Fruit fly (Drosophila melanogaster) whole organism, embryonic: ENCODE data around the gene nompC.
A peak's percentile ranks its signal among the peaks of the same experiment; 100 is the strongest.

Experiments
- Asciz ChIP-seq: fragments of 200-800 bp; sonication (Bioruptor generic); optimal IDR thresholded peaks from 2 replicates; lab custom pipeline; 2017; ENCODE audit warnings: missing biosample characterization, mild to moderate bottlenecking, missing genetic modification characterization, missing genetic modification reagents
- Atf6 ChIP-seq: fragments of 200-800 bp; sonication (Bioruptor generic); IDR thresholded peaks from 2 replicates; pipeline ENCODE4 v1.3.6; 2022; ENCODE audit warnings: missing biosample characterization, missing genetic modification characterization
- Awh ChIP-seq: fragments of 200-800 bp; sonication (Bioruptor generic); IDR thresholded peaks from 2 replicates; pipeline ENCODE4, ENCODE4 v1.3.6; 2022; ENCODE audit warnings: missing biosample characterization, missing genetic modification characterization
- CG11560 ChIP-seq: fragments of 200-800 bp; sonication (Bioruptor generic); IDR thresholded peaks from 3 replicates; pipeline ENCODE4 v1.3.6; 2022; ENCODE audit warnings: missing biosample characterization, missing genetic modification characterization
- CG12104 ChIP-seq: fragments of 200-800 bp; sonication (Bioruptor generic); optimal IDR thresholded peaks from 3 replicates; lab custom pipeline; 2016; ENCODE audit warnings: missing biosample characterization, missing genetic modification characterization
- CG12659 ChIP-seq: fragments of 200-800 bp; sonication (Bioruptor generic); optimal IDR thresholded peaks from 3 replicates; lab custom pipeline; 2017; ENCODE audit warnings: mild to moderate bottlenecking, missing biosample characterization, missing genetic modification reagents, missing genetic modification characterization
- CG13123 ChIP-seq: fragments of 200-800 bp; sonication (Bioruptor generic); optimal IDR thresholded peaks from 2 replicates; lab custom pipeline; 2016; ENCODE audit warnings: missing biosample characterization, missing genetic modification characterization
- CG14441 ChIP-seq: fragments of 200-800 bp; sonication (Bioruptor generic); IDR thresholded peaks from 2 replicates; pipeline ENCODE4 v1.3.6; 2022; ENCODE audit warnings: missing biosample characterization, missing genetic modification characterization
- CG14860 ChIP-seq: fragments of 200-800 bp; sonication (Bioruptor generic); IDR thresholded peaks from 3 replicates; pipeline ENCODE4 v1.3.6; 2022; ENCODE audit warnings: missing biosample characterization, missing genetic modification characterization; ENCODE audit not compliant: partially characterized antibody
- CG15073 ChIP-seq: fragments of 200-800 bp; sonication (Bioruptor generic); optimal IDR thresholded peaks from 2 replicates; lab custom pipeline; 2016; ENCODE audit warnings: missing biosample characterization, missing genetic modification characterization
- CG15514 ChIP-seq: fragments of 200-800 bp; sonication (Bioruptor generic); optimal IDR thresholded peaks from 3 replicates; lab custom pipeline; 2017; ENCODE audit warnings: missing biosample characterization, missing genetic modification characterization, mild to moderate bottlenecking, moderate library complexity, missing genetic modification reagents
- CG2129 ChIP-seq: fragments of 200-800 bp; sonication (Bioruptor generic); IDR thresholded peaks from 2 replicates; pipeline ENCODE4 v1.3.6; 2022; ENCODE audit warnings: missing biosample characterization, missing genetic modification characterization; ENCODE audit not compliant: partially characterized antibody
- CG2712 ChIP-seq: fragments of 200-800 bp; optimal IDR thresholded peaks from 3 replicates; lab custom pipeline; 2019; ENCODE audit warnings: missing biosample characterization, mild to moderate bottlenecking, missing genetic modification characterization, moderate library complexity
- CG30431 ChIP-seq: fragments of 200-800 bp; sonication (Bioruptor generic); optimal IDR thresholded peaks from 2 replicates; lab custom pipeline; 2017; ENCODE audit warnings: missing biosample characterization, missing genetic modification characterization
- CG31365 ChIP-seq: fragments of 200-800 bp; sonication (Bioruptor generic); optimal IDR thresholded peaks from 2 replicates; lab custom pipeline; 2018; ENCODE audit warnings: missing biosample characterization, mild to moderate bottlenecking, missing genetic modification characterization
- CG32772 ChIP-seq: fragments of 200-800 bp; sonication (Bioruptor generic); IDR thresholded peaks from 2 replicates; pipeline ENCODE4 v1.3.6; 2022; ENCODE audit warnings: missing biosample characterization, missing genetic modification characterization
- CG3281 ChIP-seq: fragments of 200-800 bp; sonication (Bioruptor generic); optimal IDR thresholded peaks from 3 replicates; lab custom pipeline; 2017; ENCODE audit warnings: missing biosample characterization, mild to moderate bottlenecking, missing genetic modification characterization
- CG4854 ChIP-seq: fragments of 200-800 bp; sonication (Bioruptor generic); optimal IDR thresholded peaks from 2 replicates; lab custom pipeline; 2016; ENCODE audit warnings: missing biosample characterization, missing genetic modification characterization, inconsistent platforms
- CG5953 ChIP-seq: fragments of 200-800 bp; sonication (Bioruptor generic); IDR thresholded peaks from 2 replicates; pipeline ENCODE4 v1.3.6; 2022; ENCODE audit warnings: missing biosample characterization, missing genetic modification characterization
- CG6791 ChIP-seq: fragments of 200-800 bp; sonication (Bioruptor generic); IDR thresholded peaks from 3 replicates; pipeline ENCODE4 v1.3.6; 2022; ENCODE audit warnings: missing biosample characterization, missing genetic modification characterization; ENCODE audit not compliant: partially characterized antibody
- CG8944 ChIP-seq: fragments of 200-800 bp; sonication (Bioruptor generic); optimal IDR thresholded peaks from 3 replicates; lab custom pipeline; 2016; ENCODE audit warnings: missing biosample characterization, missing genetic modification characterization
- CG9876 ChIP-seq: fragments of 200-800 bp; sonication (Bioruptor generic); optimal IDR thresholded peaks from 2 replicates; lab custom pipeline; 2016; ENCODE audit warnings: missing biosample characterization, missing genetic modification characterization
- Dek ChIP-seq: fragments of 200-800 bp; sonication (Bioruptor generic); optimal IDR thresholded peaks from 3 replicates; lab custom pipeline; 2019; ENCODE audit warnings: missing biosample characterization, mild to moderate bottlenecking, missing genetic modification characterization, moderate library complexity
- Dp ChIP-seq: fragments of 200-800 bp; sonication (Bioruptor generic); optimal IDR thresholded peaks from 2 replicates; lab custom pipeline; 2018; ENCODE audit warnings: missing biosample characterization, mild to moderate bottlenecking, missing genetic modification characterization, moderate library complexity
- Ets65A ChIP-seq: fragments of 200-800 bp; sonication (Bioruptor generic); peaks from one replicate; lab custom pipeline; 2016; ENCODE audit warnings: missing biosample characterization, missing genetic modification characterization
- Kr ChIP-seq: fragments of 200-800 bp; sonication (Bioruptor generic); optimal IDR thresholded peaks from 2 replicates; lab custom pipeline; 2017; ENCODE audit warnings: missing biosample characterization, mild to moderate bottlenecking, missing genetic modification characterization
- Max ChIP-seq: fragments of 200-800 bp; sonication (Bioruptor generic); optimal IDR thresholded peaks from 2 replicates; lab custom pipeline; 2016; ENCODE audit warnings: missing biosample characterization, mild to moderate bottlenecking, missing genetic modification characterization
- Oaz ChIP-seq: fragments of 200-800 bp; sonication (Bioruptor generic); IDR thresholded peaks from 2 replicates; pipeline ENCODE4 v1.3.6; 2022; ENCODE audit warnings: missing biosample characterization, missing genetic modification characterization
- Six4 ChIP-seq: fragments of 200-800 bp; sonication (Bioruptor generic); optimal IDR thresholded peaks from 2 replicates; lab custom pipeline; 2016; ENCODE audit warnings: missing biosample characterization, missing genetic modification characterization
- Sry-β ChIP-seq: fragments of 200-800 bp; sonication (Bioruptor generic); optimal IDR thresholded peaks from 2 replicates; lab custom pipeline; 2018; ENCODE audit warnings: missing biosample characterization, mild to moderate bottlenecking, missing genetic modification characterization, moderate library complexity
- ab ChIP-seq: fragments of 200-800 bp; sonication (Bioruptor generic); optimal IDR thresholded peaks from 2 replicates; lab custom pipeline; 2016; ENCODE audit warnings: missing biosample characterization, missing genetic modification characterization
- abd-A ChIP-seq: fragments of 200-800 bp; sonication (Bioruptor generic); optimal IDR thresholded peaks from 3 replicates; lab custom pipeline; 2019; ENCODE audit warnings: missing biosample characterization, mild to moderate bottlenecking, missing genetic modification characterization, moderate library complexity
- az2 ChIP-seq: fragments of 200-800 bp; sonication (Bioruptor generic); optimal IDR thresholded peaks from 3 replicates; lab custom pipeline; 2016; ENCODE audit warnings: missing biosample characterization, missing genetic modification characterization
- bab2 ChIP-seq: fragments of 200-800 bp; sonication (Bioruptor generic); optimal IDR thresholded peaks from 2 replicates; lab custom pipeline; 2016; ENCODE audit warnings: missing biosample characterization, missing genetic modification characterization
- cad ChIP-seq: fragments of >200 bp; optimal IDR thresholded peaks from 2 replicates; lab custom pipeline; 2017; ENCODE audit warnings: missing biosample characterization, missing genetic modification characterization
- danr ChIP-seq: fragments of 200-800 bp; sonication (Bioruptor generic); IDR thresholded peaks from 2 replicates; pipeline ENCODE4 v1.3.6; 2022; ENCODE audit warnings: missing biosample characterization, missing genetic modification characterization
- dati ChIP-seq: fragments of 200-800 bp; sonication (Bioruptor generic); IDR thresholded peaks from 2 replicates; pipeline ENCODE4 v1.3.6; 2022; ENCODE audit warnings: missing biosample characterization, missing genetic modification characterization
- en ChIP-seq: fragments of 200-800 bp; sonication (Bioruptor generic); optimal IDR thresholded peaks from 2 replicates; lab custom pipeline; 2016; ENCODE audit warnings: missing biosample characterization, missing genetic modification characterization
- eyg ChIP-seq: fragments of 200-800 bp; sonication (Bioruptor generic); optimal IDR thresholded peaks from 3 replicates; lab custom pipeline; 2016; ENCODE audit warnings: missing biosample characterization, missing genetic modification characterization
- grau ChIP-seq: fragments of 200-800 bp; optimal IDR thresholded peaks from 3 replicates; lab custom pipeline; 2019; ENCODE audit warnings: missing biosample characterization, mild to moderate bottlenecking, missing genetic modification characterization, moderate library complexity
- ken ChIP-seq: fragments of 200-800 bp; sonication (Bioruptor generic); IDR thresholded peaks from 3 replicates; pipeline ENCODE4 v1.3.6; 2022; ENCODE audit warnings: missing biosample characterization, missing genetic modification characterization
- lab ChIP-seq: fragments of 200-800 bp; sonication (Bioruptor generic); optimal IDR thresholded peaks from 3 replicates; lab custom pipeline; 2017; ENCODE audit warnings: missing biosample characterization, missing genetic modification characterization, mild to moderate bottlenecking, moderate library complexity, missing genetic modification reagents
- nau ChIP-seq: fragments of 200-800 bp; sonication (Bioruptor generic); optimal IDR thresholded peaks from 3 replicates; lab custom pipeline; 2017; ENCODE audit warnings: missing biosample characterization, mild to moderate bottlenecking, missing genetic modification characterization, missing genetic modification reagents
- pum ChIP-seq: fragments of 200-800 bp; sonication (Bioruptor generic); optimal IDR thresholded peaks from 2 replicates; lab custom pipeline; 2016; ENCODE audit warnings: missing biosample characterization, missing genetic modification characterization
- ro ChIP-seq: fragments of 200-800 bp; sonication (Bioruptor generic); IDR thresholded peaks from 2 replicates; pipeline ENCODE4 v1.3.6; 2022; ENCODE audit warnings: missing biosample characterization, missing genetic modification characterization
- stwl ChIP-seq: fragments of 200-800 bp; sonication (Bioruptor generic); optimal IDR thresholded peaks from 3 replicates; lab custom pipeline; 2018; ENCODE audit warnings: missing biosample characterization, mild to moderate bottlenecking, missing genetic modification characterization, moderate library complexity
- unc-4 ChIP-seq: fragments of 200-800 bp; sonication (Bioruptor generic); IDR thresholded peaks from 2 replicates; pipeline ENCODE4 v1.3.6; 2022; ENCODE audit warnings: missing biosample characterization, missing genetic modification characterization; ENCODE audit not compliant: partially characterized antibody
- zen2 ChIP-seq: fragments of 200-800 bp; sonication (Bioruptor generic); IDR thresholded peaks from 3 replicates; pipeline ENCODE4 v1.3.6; 2022; ENCODE audit warnings: missing biosample characterization, missing genetic modification characterization; ENCODE audit not compliant: partially characterized antibody
- zfh1 ChIP-seq: fragments of 200-800 bp; sonication (Bioruptor generic); IDR thresholded peaks from 3 replicates; pipeline ENCODE4 v1.3.6; 2022; ENCODE audit warnings: missing biosample characterization, missing genetic modification characterization

The nompC gene

DNA sequence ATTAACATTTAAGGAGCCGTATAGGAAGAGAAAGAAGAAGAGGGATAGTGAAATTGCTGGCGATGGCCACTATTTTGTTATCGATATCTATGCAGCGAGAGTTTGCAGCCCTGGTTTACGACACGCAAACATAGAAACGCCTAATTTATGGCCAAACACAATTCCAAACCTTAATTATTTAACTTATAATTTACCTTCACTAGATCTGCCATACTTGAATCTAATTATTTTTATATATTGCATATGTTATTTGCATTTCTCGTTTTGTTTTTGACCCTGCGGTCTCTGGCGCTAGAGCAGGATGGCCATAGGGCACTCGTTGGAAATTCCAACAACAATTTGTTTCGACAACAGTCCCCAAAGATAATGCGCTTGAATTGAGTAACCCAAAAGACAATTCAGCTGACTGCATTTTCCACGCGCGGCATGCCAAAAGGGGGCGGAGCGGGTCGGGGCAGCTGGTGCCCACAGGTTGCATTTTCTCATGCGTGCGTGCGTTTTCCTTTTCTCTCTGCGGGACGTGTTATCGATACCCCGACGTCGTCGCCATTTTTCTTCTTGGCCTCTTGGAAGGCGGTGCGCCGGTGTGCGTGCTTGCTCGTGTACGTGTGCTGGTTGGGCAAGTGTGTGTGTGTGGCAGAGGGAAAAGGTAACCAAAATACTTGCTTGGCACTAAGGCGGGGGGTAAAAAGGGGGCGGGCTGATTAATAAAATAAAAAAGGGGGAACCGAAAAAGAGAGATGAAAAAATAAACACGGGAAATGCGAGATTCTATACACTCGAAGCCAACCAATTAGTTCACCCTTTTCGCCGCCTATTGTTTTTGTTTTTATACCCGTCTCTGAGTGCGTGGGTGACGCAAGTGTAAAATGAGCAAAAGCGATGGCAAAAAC is 20.8 kb upstream of the nompC start (continued):
- TF ChIP-seq Six4 (GFP tag; lab: Kevin White, UChicago): no peak
- TF ChIP-seq Dek (tag; lab: Kevin White, UChicago): no peak
- no peak for TF ChIP-seq ab (GFP tag; lab: Kevin White, UChicago)
- TF ChIP-seq grau: peak; percentile 15
- TF ChIP-seq dati (GFP tag; lab: Robert Waterston, UW): no peak
- TF ChIP-seq CG3281 (GFP tag; lab: Kevin White, UChicago): no peak
- TF ChIP-seq eyg (GFP tag; lab: Kevin White, UChicago): no peak
- TF ChIP-seq Max (GFP tag; lab: Kevin White, UChicago): no peak
- no peak for TF ChIP-seq nau
- TF ChIP-seq ro (GFP tag; lab: Robert Waterston, UW): 0 out of 2 replicates have a peak, but pooled peaks have one; percentile 16
- TF ChIP-seq zfh1 (GFP tag; lab: Robert Waterston, UW): peak; percentile 31; the same call in 1 of the 3 replicates
- TF ChIP-seq Sry-β: peak; percentile 1
- no peak; the same call in 2 of the 3 replicates for TF ChIP-seq zen2 (GFP tag; lab: Robert Waterston, UW)
- TF ChIP-seq Asciz (GFP tag; lab: Kevin White, UChicago): no peak
- TF ChIP-seq CG15514: peak; percentile 43
- no peak for TF ChIP-seq lab
- no peak for TF ChIP-seq cad
- TF ChIP-seq danr (GFP tag; lab: Robert Waterston, UW): no peak
- no peak for TF ChIP-seq CG13123
- peak; percentile 17 for TF ChIP-seq CG2712 (tag; lab: Kevin White, UChicago)
- TF ChIP-seq CG14441 (GFP tag; lab: Robert Waterston, UW): peak; percentile 81
- TF ChIP-seq CG6791: peak; percentile 78
- TF ChIP-seq CG14860: peak; percentile 73
- TF ChIP-seq bab2 (GFP tag; lab: Kevin White, UChicago): no peak
- TF ChIP-seq ken: peak; percentile 71
- TF ChIP-seq CG11560: no peak
- TF ChIP-seq Kr (GFP tag; lab: Kevin White, UChicago): no peak
- TF ChIP-seq CG12104 (GFP tag; lab: Kevin White, UChicago): no peak
- peak; percentile 17 for TF ChIP-seq CG30431 (GFP tag; lab: Kevin White, UChicago)
- no peak for TF ChIP-seq en
- TF ChIP-seq az2: no peak
- TF ChIP-seq CG5953: peak; percentile 45; the same call in 1 of the 2 replicates
- TF ChIP-seq CG2129 (GFP tag; lab: Robert Waterston, UW): peak; percentile 29; the same call in 1 of the 2 replicates
- TF ChIP-seq abd-A (tag; lab: Kevin White, UChicago): no peak
- peak; percentile 45 for TF ChIP-seq stwl (tag; lab: Kevin White, UChicago)
- TF ChIP-seq pum (GFP tag; lab: Kevin White, UChicago): no peak
- peak; percentile 64 for TF ChIP-seq CG32772
- TF ChIP-seq Atf6 (GFP tag; lab: Robert Waterston, UW): peak; percentile 77
- no peak for TF ChIP-seq CG12659 (GFP tag; lab: Kevin White, UChicago)
- TF ChIP-seq CG8944 (GFP tag; lab: Kevin White, UChicago): peak; percentile 24
- TF ChIP-seq Awh (GFP tag; lab: Robert Waterston, UW): peak; percentile 56; the same call in 1 of the 2 replicates
- TF ChIP-seq CG4854: no peak
- TF ChIP-seq CG9876: no peak
- 0 out of 2 replicates have a peak, but pooled peaks have one; percentile 28 for TF ChIP-seq Oaz (GFP tag; lab: Robert Waterston, UW)
- no peak for TF ChIP-seq CG31365 (tag; lab: Kevin White, UChicago)
- peak; percentile 76 for TF ChIP-seq unc-4 (GFP tag; lab: Robert Waterston, UW)
- peak; percentile 35 for TF ChIP-seq Ets65A (GFP tag; lab: Kevin White, UChicago)
- TF ChIP-seq Dp (GFP tag; lab: Kevin White, UChicago): no peak
- no peak for TF ChIP-seq CG15073 (GFP tag; lab: Kevin White, UChicago)
